Worm (Caenorhabditis elegans): ENCODE results near the gene C54E4.5.

Gene C54E4.5

ce11 chrIV:2177545-2177944 is 28.4 kb upstream of the C54E4.5 start, which contains the start of gene hrpu-2:
hrpu-2 (plus strand) TSS chrIV:2177896.
- peak; percentile 75 for TF ChIP-seq ztf-4 (tag; optimal IDR thresholded peaks at IDR 0.05)
- peak; percentile 90 for TF ChIP-seq lin-13 (GFP tag; optimal IDR thresholded peaks at IDR 0.05)
- peak; percentile 11 for TF ChIP-seq unc-130 (tag; optimal IDR thresholded peaks at IDR 0.05)
- TF ChIP-seq nhr-20 (tag; optimal IDR thresholded peaks at IDR 0.05) = peak; percentile 83
- no peak for TF ChIP-seq tlp-1 (tag; optimal IDR thresholded peaks at IDR 0.05)
- peak; percentile 77 for TF ChIP-seq fkh-10 (GFP tag; optimal IDR thresholded peaks at IDR 0.05)
- no peak for TF ChIP-seq sptf-1 (tag; optimal IDR thresholded peaks at IDR 0.05)
- TF ChIP-seq mdl-1 (tag; optimal IDR thresholded peaks at IDR 0.05) = peak in 1 of 2 experiments; percentile 80
- no peak for TF ChIP-seq pag-3 (tag; optimal IDR thresholded peaks at IDR 0.05; ENCODE audit: borderline replicate concordance, insufficient read depth)
- TF ChIP-seq nhr-47 (tag; optimal IDR thresholded peaks at IDR 0.05) = peak; percentile 95
- peak; percentile 13 for TF ChIP-seq unc-30 (tag; optimal IDR thresholded peaks at IDR 0.05)
- peak; percentile 91 for TF ChIP-seq nhr-19 (GFP tag; conservative IDR thresholded peaks at IDR 0.05)
- TF ChIP-seq hlh-4 (tag; optimal IDR thresholded peaks at IDR 0.05) = no peak
- TF ChIP-seq lin-39 (tag; optimal IDR thresholded peaks at IDR 0.05) = peak; percentile 90
- TF ChIP-seq mab-9 (GFP tag; IDR thresholded peaks at IDR 0.05) = peak; percentile 86
- TF ChIP-seq C34B4.2 (tag; optimal IDR thresholded peaks at IDR 0.05) = no peak
- TF ChIP-seq C16A3.4 (tag; optimal IDR thresholded peaks at IDR 0.05) = peak; percentile 75
- TF ChIP-seq aha-1 (tag; optimal IDR thresholded peaks at IDR 0.05) = peak; percentile 35
- peak; percentile 92 for TF ChIP-seq snu-23 (GFP tag; optimal IDR thresholded peaks at IDR 0.05)
- TF ChIP-seq ztf-11 (tag; optimal IDR thresholded peaks at IDR 0.05) = peak in 1 of 2 experiments; percentile 76
- peak; percentile 84 for TF ChIP-seq sup-37 (GFP tag; optimal IDR thresholded peaks at IDR 0.05)
- peak; percentile 24 for TF ChIP-seq fkh-4 (tag; optimal IDR thresholded peaks at IDR 0.05; ENCODE audit: borderline replicate concordance)
- peak; percentile 89 for TF ChIP-seq irx-1 (tag; optimal IDR thresholded peaks at IDR 0.05)
- TF ChIP-seq ceh-88 (GFP tag; IDR thresholded peaks at IDR 0.05) = peak; percentile 60
- no peak for TF ChIP-seq lir-3 (tag; optimal IDR thresholded peaks at IDR 0.05; ENCODE audit: poor library complexity)
- peak; percentile 88 for TF ChIP-seq unc-86 (tag; optimal IDR thresholded peaks at IDR 0.05)
- peak; percentile 73 for TF ChIP-seq C04F5.9 (tag; optimal IDR thresholded peaks at IDR 0.05)
- TF ChIP-seq nhr-28 (tag; optimal IDR thresholded peaks at IDR 0.05) = no peak
- peak; percentile 84 for TF ChIP-seq zip-4 (GFP tag; optimal IDR thresholded peaks at IDR 0.05)
- peak; percentile 67 for TF ChIP-seq ceh-90 (tag; optimal IDR thresholded peaks at IDR 0.05)
- no peak for TF ChIP-seq vab-15 (tag; optimal IDR thresholded peaks at IDR 0.05)
- peak; percentile 75 for TF ChIP-seq lin-15B (tag; optimal IDR thresholded peaks at IDR 0.05)
- TF ChIP-seq fos-1 (tag; optimal IDR thresholded peaks at IDR 0.05) = peak; percentile 84
- TF ChIP-seq ceh-8 (GFP tag; optimal IDR thresholded peaks at IDR 0.05) = peak; percentile 91
- TF ChIP-seq mef-2 (tag; optimal IDR thresholded peaks at IDR 0.05) = peak; percentile 42
- peak; percentile 97 to 98 for TF ChIP-seq lin-35 (GFP tag; optimal IDR thresholded peaks at IDR 0.05)
- TF ChIP-seq hpl-2 (GFP tag; optimal IDR thresholded peaks at IDR 0.05) = peak; percentile 64
- TF ChIP-seq nhr-12 (tag; optimal IDR thresholded peaks at IDR 0.05) = no peak
- peak; percentile 98 for TF ChIP-seq dpl-1 (GFP tag; optimal IDR thresholded peaks at IDR 0.05)
- TF ChIP-seq efl-3 (GFP tag; optimal IDR thresholded peaks at IDR 0.05) = no peak
- TF ChIP-seq nhr-71 (tag; optimal IDR thresholded peaks at IDR 0.05) = peak; percentile 94
- no peak for TF ChIP-seq Y116A8C.19 (tag; optimal IDR thresholded peaks at IDR 0.05; ENCODE audit: borderline replicate concordance)
- peak; percentile 96 for TF ChIP-seq rnt-1 (tag; optimal IDR thresholded peaks at IDR 0.05)
- TF ChIP-seq aly-2 (tag; optimal IDR thresholded peaks at IDR 0.05) = peak; percentile 85
- peak; percentile 80 for TF ChIP-seq skn-1 (tag; optimal IDR thresholded peaks at IDR 0.05)
- no peak for TF ChIP-seq ets-5 (GFP tag; IDR thresholded peaks at IDR 0.05)
- TF ChIP-seq tbx-2 (tag; optimal IDR thresholded peaks at IDR 0.05) = peak; percentile 93
- peak; percentile 87 for TF ChIP-seq lin-14 (GFP tag; optimal IDR thresholded peaks at IDR 0.05)
- peak in 1 of 2 experiments; percentile 13 for TF ChIP-seq egl-27 (tag; optimal IDR thresholded peaks at IDR 0.05)
- TF ChIP-seq fkh-8 (tag; optimal IDR thresholded peaks at IDR 0.05) = peak; percentile 85
- TF ChIP-seq jun-1 (tag; optimal IDR thresholded peaks at IDR 0.05) = peak; percentile 85
- peak; percentile 7 for TF ChIP-seq nhr-237 (tag; optimal IDR thresholded peaks at IDR 0.05)
- TF ChIP-seq nhr-77 (tag; optimal IDR thresholded peaks at IDR 0.05) = peak; percentile 65

Data from whole organism, L1 larva.